Fruit fly (Drosophila melanogaster) whole organism, wandering third instar larva: ENCODE results near the gene Dic2.
A peak's percentile ranks its signal among the peaks of the same experiment; 100 is the strongest.

Experiments
- Abd-B ChIP-seq: fragments of >200 bp; optimal IDR thresholded peaks from 2 replicates; lab custom pipeline; 2017; ENCODE audit warnings: missing biosample characterization, missing genetic modification characterization
- Hnf4 ChIP-seq: fragments of 200-800 bp; sonication (Bioruptor generic); optimal IDR thresholded peaks from 2 replicates; lab custom pipeline; 2016; ENCODE audit warnings: missing biosample characterization, mild to moderate bottlenecking, missing genetic modification characterization
- Myc ChIP-seq: fragments of >200 bp; optimal IDR thresholded peaks from 2 replicates; lab custom pipeline; 2017
- br ChIP-seq: fragments of 200-800 bp; sonication (Bioruptor generic); optimal IDR thresholded peaks from 2 replicates; lab custom pipeline; 2016; ENCODE audit warnings: missing biosample characterization, missing genetic modification characterization
- lola ChIP-seq: fragments of >200 bp; optimal IDR thresholded peaks from 2 replicates; lab custom pipeline; 2017; ENCODE audit warnings: missing biosample characterization, missing genetic modification characterization
- psq ChIP-seq: fragments of 200-800 bp; sonication (Bioruptor generic); optimal IDR thresholded peaks from 3 replicates; lab custom pipeline; 2017; ENCODE audit warnings: missing biosample characterization, mild to moderate bottlenecking, missing genetic modification characterization, moderate library complexity

DNA sequence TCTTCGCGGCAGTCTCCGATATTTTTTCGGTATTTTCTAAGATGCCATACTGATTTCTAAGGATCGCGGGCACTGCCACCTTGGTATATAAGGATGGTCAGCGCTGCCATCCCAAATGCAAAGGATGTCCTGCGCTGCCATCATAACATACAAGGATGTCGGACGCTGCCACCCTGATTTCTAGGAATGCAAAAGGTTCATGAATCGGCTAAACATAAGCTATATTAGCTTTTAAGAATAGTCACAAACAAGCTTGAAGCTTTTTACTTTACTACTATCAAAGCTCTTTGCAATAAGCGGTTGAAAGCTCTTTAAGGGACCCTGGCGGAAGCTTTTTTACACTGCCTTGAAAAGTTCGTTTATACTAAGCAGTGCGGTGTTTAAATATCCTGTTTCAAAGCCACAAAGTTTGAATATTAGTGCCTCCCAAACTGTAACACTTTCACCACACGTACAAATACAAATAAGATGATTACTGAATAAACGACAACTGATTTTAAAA lies 36.9 kb downstream of the Dic2 start:
- no peak for TF ChIP-seq psq
- no peak for TF ChIP-seq Abd-B (GFP tag; lab: Kevin White, UChicago)
- no peak for TF ChIP-seq br
- TF ChIP-seq Hnf4 (GFP tag; lab: Kevin White, UChicago) = no peak
- TF ChIP-seq Myc (lab: Kevin White, UChicago) = peak; percentile 69
- no peak for TF ChIP-seq lola (GFP tag; lab: Kevin White, UChicago)
